Fruit fly (Drosophila melanogaster): ENCODE measurements around the gene Ssb-c31a.

Gene Ssb-c31a

DNA sequence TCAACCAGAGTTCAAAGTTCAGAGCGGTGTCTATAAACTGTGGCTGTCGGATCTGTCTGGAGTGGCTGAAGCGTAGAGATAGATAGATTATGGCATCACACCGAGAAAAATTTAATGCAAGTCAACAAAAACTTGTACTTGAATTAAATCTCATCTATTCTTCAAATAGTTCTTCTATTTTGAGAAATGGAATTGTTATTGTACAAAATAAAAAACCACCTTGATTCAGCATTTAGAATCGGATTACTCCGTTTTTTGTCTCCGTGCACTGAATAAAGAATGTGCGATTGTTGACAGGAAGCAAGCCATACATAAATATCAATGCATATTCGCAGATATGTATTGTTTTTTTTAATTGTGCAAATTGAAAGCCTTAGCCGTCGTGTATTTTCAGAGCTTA is 18.5 kb downstream of the Ssb-c31a start:
- TF ChIP-seq CG7839 (tag; optimal IDR thresholded peaks at IDR 0.05) (peak; percentile 40), CG33213 (GFP tag; optimal IDR thresholded peaks at IDR 0.05) (no peak), sim (GFP tag; IDR thresholded peaks at IDR 0.05) (0 out of 2 replicates have a peak, but pooled peaks have one; percentile 20), CG11695 (GFP tag; IDR thresholded peaks at IDR 0.05) (peak; percentile 44; the same call in 1 of the 3 replicates), CG18262 (tag; optimal IDR thresholded peaks at IDR 0.05) (peak; percentile 30), Awh (GFP tag; IDR thresholded peaks at IDR 0.05) (no peak), CG6272 (GFP tag; IDR thresholded peaks at IDR 0.05) (no peak), Atf6 (GFP tag; IDR thresholded peaks at IDR 0.05) (peak; percentile 60; the same call in 1 of the 2 replicates), CG1603 (tag; optimal IDR thresholded peaks at IDR 0.05) (peak; percentile 13), CG12391 (tag; optimal IDR thresholded peaks at IDR 0.05) (peak; percentile 38), CG4404 (GFP tag; IDR thresholded peaks at IDR 0.05) (0 out of 2 replicates have a peak, but pooled peaks have one; percentile 25), CG15514 (GFP tag; optimal IDR thresholded peaks at IDR 0.05) (no peak), CG1602 (GFP tag; optimal IDR thresholded peaks at IDR 0.05) (peak; percentile 31), ssp (GFP tag; IDR thresholded peaks at IDR 0.05) (no peak), otp (GFP tag; IDR thresholded peaks at IDR 0.05) (peak; percentile 48; the same call in 2 of the 3 replicates), mam (GFP tag; optimal IDR thresholded peaks at IDR 0.05) (peak; percentile 14), CG10979 (tag; optimal IDR thresholded peaks at IDR 0.05) (peak; percentile 27), zfh2 (GFP tag; optimal IDR thresholded peaks at IDR 0.05) (peak; percentile 21), stc (GFP tag; IDR thresholded peaks at IDR 0.05) (peak; percentile 46; the same call in 1 of the 2 replicates), grn (GFP tag; optimal IDR thresholded peaks at IDR 0.05) (no peak), CG9609 (GFP tag; optimal IDR thresholded peaks at IDR 0.05) (peak; percentile 6), Eip74EF (GFP tag; optimal IDR thresholded peaks at IDR 0.05) (peak in 1 of 2 experiments; percentile 11), CG10462 (GFP tag; optimal IDR thresholded peaks at IDR 0.05) (no peak), nmo (GFP tag; optimal IDR thresholded peaks at IDR 0.05) (peak; percentile 32), sob (GFP tag; IDR thresholded peaks at IDR 0.05) (peak; percentile 28; the same call in 1 of the 2 replicates), Camta (GFP tag; optimal IDR thresholded peaks at IDR 0.05) (no peak), gcm (GFP tag; optimal IDR thresholded peaks at IDR 0.05) (no peak), CG2712 (tag; optimal IDR thresholded peaks at IDR 0.05) (peak; percentile 40), Hey (tag; optimal IDR thresholded peaks at IDR 0.05) (no peak), Drgx (GFP tag; IDR thresholded peaks at IDR 0.05) (peak; percentile 77), Med (GFP tag) (peak; percentile 86), ab (GFP tag; optimal IDR thresholded peaks at IDR 0.05) (no peak), sisA (GFP tag; IDR thresholded peaks at IDR 0.05) (peak; percentile 25; the same call in 1 of the 2 replicates), Gug (GFP tag; IDR thresholded peaks at IDR 0.05) (0 out of 4 replicates have a peak, but pooled peaks have one; percentile 24), CG1024 (GFP tag; IDR thresholded peaks at IDR 0.05) (0 out of 2 replicates have a peak, but pooled peaks have one; percentile 22), Blimp-1 (GFP tag; optimal IDR thresholded peaks at IDR 0.05) (peak; percentile 9), Ada2b (GFP tag; IDR thresholded peaks at IDR 0.05) (peak; percentile 61; the same call in 1 of the 2 replicates), CG11456 (GFP tag; IDR thresholded peaks at IDR 0.05) (no peak), H15 (GFP tag; IDR thresholded peaks at IDR 0.05) (peak; percentile 37; the same call in 2 of the 3 replicates), wdn (GFP tag; IDR thresholded peaks at IDR 0.05) (peak; percentile 36; the same call in 1 of the 2 replicates), ems (GFP tag; optimal IDR thresholded peaks at IDR 0.05) (peak; percentile 18), esg (GFP tag; conservative IDR thresholded peaks at IDR 0.05) (peak; percentile 33; the same call in 1 of the 2 replicates), prd (optimal IDR thresholded peaks at IDR 0.05) (no peak), prd (GFP tag; IDR thresholded peaks at IDR 0.05) (peak; percentile 73), CG6254 (GFP tag; optimal IDR thresholded peaks at IDR 0.05) (peak; percentile 3), HLH3B (GFP tag; IDR thresholded peaks at IDR 0.05) (peak; percentile 57; the same call in 1 of the 2 replicates), Six4 (GFP tag; optimal IDR thresholded peaks at IDR 0.05) (peak; percentile 2), CG32532 (GFP tag; IDR thresholded peaks at IDR 0.05) (peak; percentile 46; the same call in 1 of the 2 replicates), CG10267 (tag; optimal IDR thresholded peaks at IDR 0.05) (no peak), CG30403 (GFP tag; optimal IDR thresholded peaks at IDR 0.05) (peak; percentile 11), Oli (tag; optimal IDR thresholded peaks at IDR 0.05) (peak; percentile 31)

Data from whole organism, embryonic.